Worm (Caenorhabditis elegans) whole organism, L3 larva: ENCODE measurements around the gene clec-229.

ENCODE experiments used
- ZK546.5 ChIP-seq: sonication (generic microtip); optimal IDR thresholded peaks from 2 replicates; lab custom pipeline; 2017; ENCODE audit warnings: missing biosample characterization, missing genetic modification characterization
- elt-2 ChIP-seq: sonication (generic microtip); optimal IDR thresholded peaks from 2 replicates; lab custom pipeline; 2016; ENCODE audit warnings: missing genetic modification reagents, mild to moderate bottlenecking, missing genetic modification characterization, missing compliant biosample characterization
- eor-1 ChIP-seq, 2 experiments: fragments of 150-350 bp; optimal IDR thresholded peaks; 2 replicates each; lab custom pipeline; 2014 to 2018; ENCODE audit warnings: missing biosample characterization in 2 of 2, missing genetic modification characterization in 2 of 2
- fos-1 ChIP-seq: fragments of 150-350 bp; optimal IDR thresholded peaks from 2 replicates; lab custom pipeline; 2014; ENCODE audit warnings: missing biosample characterization, missing genetic modification characterization
- mdl-1 ChIP-seq: fragments of 150-350 bp; optimal IDR thresholded peaks from 2 replicates; lab custom pipeline; 2014; ENCODE audit warnings: missing biosample characterization, missing genetic modification characterization
- nfya-1 ChIP-seq: sonication (generic microtip); optimal IDR thresholded peaks from 2 replicates; lab custom pipeline; 2017; ENCODE audit warnings: missing genetic modification characterization, mild to moderate bottlenecking, missing compliant biosample characterization, antibody characterized with exemption, moderate library complexity; ENCODE audit not compliant: insufficient read depth
- nhr-12 ChIP-seq: fragments of 150-350 bp; optimal IDR thresholded peaks from 2 replicates; lab custom pipeline; 2014; ENCODE audit warnings: missing biosample characterization, missing genetic modification characterization
- nhr-25 ChIP-seq: sonication (generic microtip); optimal IDR thresholded peaks from 2 replicates; lab custom pipeline; 2017; ENCODE audit warnings: missing biosample characterization, missing genetic modification characterization
- snpc-4 ChIP-seq: fragments of 150-350 bp; optimal IDR thresholded peaks from 2 replicates; lab custom pipeline; 2014; ENCODE audit warnings: missing biosample characterization, missing genetic modification characterization

- TF ChIP-seq snpc-4 (tag; lab: Kevin White, UChicago) = no peak
- TF ChIP-seq eor-1 (tag; optimal IDR thresholded peaks at IDR 0.05; lab: Kevin White, UChicago) = no peak
- TF ChIP-seq mdl-1 (tag; lab: Kevin White, UChicago) = no peak
- no peak for TF ChIP-seq ZK546.5 (tag; lab: Kevin White, UChicago)
- TF ChIP-seq elt-2 (tag; lab: Kevin White, UChicago) = no peak
- TF ChIP-seq nfya-1 (tag; lab: Kevin White, UChicago) = no peak
- TF ChIP-seq nhr-25 (tag; lab: Kevin White, UChicago) = no peak
- TF ChIP-seq nhr-12 (tag; lab: Kevin White, UChicago) = no peak
- no peak for TF ChIP-seq fos-1 (tag; lab: Kevin White, UChicago)
Measured at ce11 chrV:15330314-15330713, 11.0 kb downstream of the clec-229 start, which contains the start of gene srh-295.
